Fruit fly (Drosophila melanogaster): ENCODE measurements around the gene Efa6.
A peak's percentile ranks its signal among the peaks of the same experiment; 100 is the strongest.

The Efa6 gene

dm6 chr3R:22589311-22589710 is 1.8 kb downstream of the Efa6 start (continued):
- TF ChIP-seq CG12071 (GFP tag; optimal IDR thresholded peaks at IDR 0.05): peak; percentile 56
- no peak for TF ChIP-seq cg (GFP tag; optimal IDR thresholded peaks at IDR 0.05)
- peak; percentile 28 for TF ChIP-seq Oli (tag; optimal IDR thresholded peaks at IDR 0.05)
- peak; percentile 12 for TF ChIP-seq CG10147 (GFP tag; optimal IDR thresholded peaks at IDR 0.05)
- peak; percentile 8; the same call in 1 of the 2 replicates for TF ChIP-seq HLH3B (GFP tag; IDR thresholded peaks at IDR 0.05)
- peak; percentile 33 for TF ChIP-seq org-1 (GFP tag; optimal IDR thresholded peaks at IDR 0.05)
- peak; percentile 79 for TF ChIP-seq CG17359 (tag; optimal IDR thresholded peaks at IDR 0.05)
- peak; percentile 62 for TF ChIP-seq CG8359 (GFP tag; optimal IDR thresholded peaks at IDR 0.05; ENCODE audit: borderline replicate concordance)
- TF ChIP-seq chif (GFP tag; optimal IDR thresholded peaks at IDR 0.05): peak; percentile 2 to 31
- no peak for TF ChIP-seq NFAT (GFP tag; IDR thresholded peaks at IDR 0.05)
- TF ChIP-seq nom (GFP tag; optimal IDR thresholded peaks at IDR 0.05): peak; percentile 56
- TF ChIP-seq CG12219 (GFP tag; optimal IDR thresholded peaks at IDR 0.05): peak; percentile 46
- peak; percentile 51 for TF ChIP-seq Xrp1 (GFP tag; IDR thresholded peaks at IDR 0.05)
- peak; percentile 31 for TF ChIP-seq bab2 (GFP tag; optimal IDR thresholded peaks at IDR 0.05)
- TF ChIP-seq CG4730 (GFP tag; IDR thresholded peaks at IDR 0.05): no peak
- TF ChIP-seq Blimp-1 (GFP tag; optimal IDR thresholded peaks at IDR 0.05): peak; percentile 69
- TF ChIP-seq Myb (GFP tag; optimal IDR thresholded peaks at IDR 0.05): no peak
- TF ChIP-seq dmrt99B (tag; optimal IDR thresholded peaks at IDR 0.05): peak; percentile 69
- no peak for TF ChIP-seq ftz-f1 (GFP tag; optimal IDR thresholded peaks at IDR 0.05)
- TF ChIP-seq fd96Cb (tag; optimal IDR thresholded peaks at IDR 0.05): peak; percentile 59
- TF ChIP-seq nmo (GFP tag; optimal IDR thresholded peaks at IDR 0.05): peak; percentile 30
- TF ChIP-seq pfk (GFP tag; optimal IDR thresholded peaks at IDR 0.05): peak; percentile 20
- TF ChIP-seq TFAM (GFP tag; optimal IDR thresholded peaks at IDR 0.05): peak; percentile 39
- peak; percentile 38 for TF ChIP-seq CG6254 (GFP tag; optimal IDR thresholded peaks at IDR 0.05)
- TF ChIP-seq CG2678 (tag; optimal IDR thresholded peaks at IDR 0.05): peak; percentile 65
- peak; percentile 12 for TF ChIP-seq sqz (GFP tag; optimal IDR thresholded peaks at IDR 0.05)
- TF ChIP-seq CG14710 (tag; optimal IDR thresholded peaks at IDR 0.05): peak; percentile 48
- peak; percentile 45 for TF ChIP-seq CG15696 (tag; optimal IDR thresholded peaks at IDR 0.05)
- peak; percentile 31; the same call in 1 of the 3 replicates for TF ChIP-seq Mrtf (GFP tag; IDR thresholded peaks at IDR 0.05)
- peak; percentile 44 for TF ChIP-seq nerfin-1 (tag; optimal IDR thresholded peaks at IDR 0.05)
- no peak for TF ChIP-seq tin (GFP tag; optimal IDR thresholded peaks at IDR 0.05)
- peak; percentile 72 for TF ChIP-seq PHDP (tag; optimal IDR thresholded peaks at IDR 0.05)
- TF ChIP-seq CG15514 (GFP tag; optimal IDR thresholded peaks at IDR 0.05): peak; percentile 12
- TF ChIP-seq tll (GFP tag; optimal IDR thresholded peaks at IDR 0.05): no peak
- peak; percentile 85 for TF ChIP-seq Asciz (GFP tag; optimal IDR thresholded peaks at IDR 0.05)
- peak; percentile 8 for TF ChIP-seq CG11723 (GFP tag; optimal IDR thresholded peaks at IDR 0.05)
- TF ChIP-seq Fer1 (GFP tag; optimal IDR thresholded peaks at IDR 0.05): peak; percentile 27
- TF ChIP-seq scrt (GFP tag; optimal IDR thresholded peaks at IDR 0.05): peak; percentile 6
- 0 out of 3 replicates have a peak, but pooled peaks have one; percentile 55 for TF ChIP-seq otp (GFP tag; IDR thresholded peaks at IDR 0.05)
- TF ChIP-seq CG4404 (GFP tag; IDR thresholded peaks at IDR 0.05): no peak
- TF ChIP-seq HHEX (GFP tag; optimal IDR thresholded peaks at IDR 0.05): peak; percentile 40
- peak; percentile 7 for TF ChIP-seq CG10979 (tag; optimal IDR thresholded peaks at IDR 0.05)
- peak; percentile 5 for TF ChIP-seq phol (tag; optimal IDR thresholded peaks at IDR 0.05)
- peak; percentile 30 for TF ChIP-seq Jarid2 (GFP tag; optimal IDR thresholded peaks at IDR 0.05)
- no peak for TF ChIP-seq Camta (GFP tag; optimal IDR thresholded peaks at IDR 0.05)
- peak; percentile 27 for TF ChIP-seq gcm (GFP tag; optimal IDR thresholded peaks at IDR 0.05)
- peak; percentile 0 for TF ChIP-seq CG10267 (tag; optimal IDR thresholded peaks at IDR 0.05)
- peak; percentile 65 for TF ChIP-seq CG11504 (tag; optimal IDR thresholded peaks at IDR 0.05)
- TF ChIP-seq CG14014 (GFP tag; IDR thresholded peaks at IDR 0.05): no peak
